Worm (Caenorhabditis elegans) whole organism, L1 larva: ENCODE data around the gene faah-1.

Experiments used
- C04F5.9 ChIP-seq: sonication (generic microtip); optimal IDR thresholded peaks from 2 replicates; lab custom pipeline; 2016; ENCODE audit warnings: missing genetic modification characterization, missing compliant biosample characterization
- C16A3.4 ChIP-seq: fragments of 150-350 bp; optimal IDR thresholded peaks from 2 replicates; lab custom pipeline; 2014; ENCODE audit warnings: missing biosample characterization, missing genetic modification characterization
- C34B4.2 ChIP-seq: sonication (generic microtip); optimal IDR thresholded peaks from 2 replicates; lab custom pipeline; 2017; ENCODE audit warnings: mild to moderate bottlenecking, missing genetic modification characterization, missing compliant biosample characterization
- F16B12.6 ChIP-seq: fragments of 150-350 bp; optimal IDR thresholded peaks from 2 replicates; lab custom pipeline; 2014; ENCODE audit warnings: missing biosample characterization, missing genetic modification characterization
- Y116A8C.19 ChIP-seq: sonication (generic microtip); optimal IDR thresholded peaks from 2 replicates; lab custom pipeline; 2016; ENCODE audit warnings: missing compliant biosample characterization, missing genetic modification characterization, borderline replicate concordance
- aha-1 ChIP-seq: fragments of 150-350 bp; optimal IDR thresholded peaks from 2 replicates; lab custom pipeline; 2014; ENCODE audit warnings: missing biosample characterization, missing genetic modification characterization
- aly-2 ChIP-seq: fragments of 150-350 bp; optimal IDR thresholded peaks from 2 replicates; lab custom pipeline; 2014; ENCODE audit warnings: missing biosample characterization, missing genetic modification characterization
- blmp-1 ChIP-seq: fragments of 150-350 bp; optimal IDR thresholded peaks from 2 replicates; lab custom pipeline; 2014; ENCODE audit warnings: missing biosample characterization, missing genetic modification characterization
- ceh-63 ChIP-seq: fragments of 200-800 bp; sonication (Bioruptor generic); optimal IDR thresholded peaks from 2 replicates; lab custom pipeline; 2018; ENCODE audit warnings: mild to moderate bottlenecking, missing genetic modification characterization, missing compliant biosample characterization
- ceh-82 ChIP-seq, 3 experiments: fragments of 150-350 bp in 1 of 3; sonication (generic microtip) in 2 of 3; optimal IDR thresholded peaks; 2 replicates each; lab custom pipeline; 2014 to 2017; ENCODE audit warnings: missing biosample characterization in 3 of 3, missing genetic modification characterization in 3 of 3
- ceh-88 ChIP-seq: fragments of 200-800 bp; sonication (Bioruptor generic); IDR thresholded peaks from 2 replicates; pipeline ENCODE4 v1.3.6; 2022; ENCODE audit warnings: missing genetic modification characterization, missing compliant biosample characterization
- dpl-1 ChIP-seq, 3 experiments: fragments of 150-350 bp in 2 of 3; sonication (generic microtip) in 1 of 3; optimal IDR thresholded peaks; 2 replicates each; lab custom pipeline; 2014 to 2017; ENCODE audit warnings: missing biosample characterization in 3 of 3, missing genetic modification characterization in 3 of 3, missing genetic modification reagents in 3 of 3
- dsc-1 ChIP-seq: sonication (generic microtip); optimal IDR thresholded peaks from 2 replicates; lab custom pipeline; 2016; ENCODE audit warnings: mild to moderate bottlenecking, missing genetic modification characterization, missing compliant biosample characterization
- efl-1 ChIP-seq, 4 experiments: fragments of 150-350 bp; optimal IDR thresholded peaks in 3 of 4; peaks in 1 of 4; 1 replicate in 1 of 4; 2 replicates in 3 of 4; lab custom pipeline; 2014; ENCODE audit warnings: missing biosample characterization in 2 of 4, missing genetic modification characterization in 2 of 4, missing genetic modification reagents in 2 of 4
- efl-3 ChIP-seq: fragments of 200-800 bp; sonication (Bioruptor generic); optimal IDR thresholded peaks from 2 replicates; lab custom pipeline; 2018; ENCODE audit warnings: mild to moderate bottlenecking, missing genetic modification characterization, missing compliant biosample characterization
- egl-13 ChIP-seq: sonication (generic microtip); optimal IDR thresholded peaks from 2 replicates; lab custom pipeline; 2016; ENCODE audit warnings: missing genotype, missing genetic modification reagents, missing genetic modification characterization, missing compliant biosample characterization
- egl-27 ChIP-seq, 2 experiments: fragments of 150-350 bp in 1 of 2; sonication (generic microtip); optimal IDR thresholded peaks; 3 replicates each; lab custom pipeline; 2017 to 2018; ENCODE audit warnings: missing biosample characterization in 2 of 2, missing genetic modification characterization in 2 of 2, missing genetic modification reagents in 2 of 2
- fkh-4 ChIP-seq: sonication (generic microtip); optimal IDR thresholded peaks from 2 replicates; lab custom pipeline; 2016; ENCODE audit warnings: missing compliant biosample characterization, missing genetic modification characterization, borderline replicate concordance
- fkh-8 ChIP-seq: sonication (generic microtip); optimal IDR thresholded peaks from 2 replicates; lab custom pipeline; 2016; ENCODE audit warnings: mild to moderate bottlenecking, missing genetic modification characterization, missing compliant biosample characterization
- fos-1 ChIP-seq: fragments of 150-350 bp; optimal IDR thresholded peaks from 2 replicates; lab custom pipeline; 2014; ENCODE audit warnings: missing biosample characterization, missing genetic modification characterization
- grh-1 ChIP-seq: fragments of 200-800 bp; sonication (Bioruptor generic); IDR thresholded peaks from 2 replicates; pipeline ENCODE4 v1.3.6; 2022; ENCODE audit warnings: missing genetic modification reagents, missing genetic modification characterization, missing compliant biosample characterization
- hlh-17 ChIP-seq: fragments of 200-800 bp; sonication (Bioruptor generic); optimal IDR thresholded peaks from 2 replicates; lab custom pipeline; 2018; ENCODE audit warnings: missing genetic modification characterization, mild to moderate bottlenecking, missing compliant biosample characterization, moderate library complexity, borderline replicate concordance
- hlh-4 ChIP-seq: sonication (generic microtip); optimal IDR thresholded peaks from 2 replicates; lab custom pipeline; 2016; ENCODE audit warnings: mild to moderate bottlenecking, missing genetic modification characterization, missing compliant biosample characterization
- hpl-2 ChIP-seq: fragments of 150-350 bp; optimal IDR thresholded peaks from 2 replicates; lab custom pipeline; 2014; ENCODE audit warnings: missing biosample characterization, missing genetic modification reagents, missing genetic modification characterization
- lin-13 ChIP-seq: fragments of 150-350 bp; optimal IDR thresholded peaks from 2 replicates; lab custom pipeline; 2014; ENCODE audit warnings: missing biosample characterization, missing genetic modification reagents, missing genetic modification characterization
- lin-14 ChIP-seq: fragments of 200-800 bp; sonication (Bioruptor generic); optimal IDR thresholded peaks from 2 replicates; lab custom pipeline; 2018; ENCODE audit warnings: mild to moderate bottlenecking, missing genetic modification characterization, moderate library complexity, missing compliant biosample characterization
- lin-15B ChIP-seq: fragments of 150-350 bp; sonication (generic microtip); optimal IDR thresholded peaks from 3 replicates; lab custom pipeline; 2014; ENCODE audit warnings: missing biosample characterization, missing genetic modification characterization
- lin-35 ChIP-seq, 2 experiments: fragments of 150-350 bp; optimal IDR thresholded peaks; 2 replicates each; lab custom pipeline; 2014; ENCODE audit warnings: missing biosample characterization in 2 of 2, missing genetic modification characterization in 2 of 2, missing genetic modification reagents in 2 of 2
- lir-3 ChIP-seq: sonication (generic microtip); optimal IDR thresholded peaks from 2 replicates; lab custom pipeline; 2016; ENCODE audit warnings: mild to moderate bottlenecking, missing genetic modification characterization, moderate library complexity, missing compliant biosample characterization; ENCODE audit not compliant: poor library complexity
- lsy-2 ChIP-seq, 2 experiments: fragments of 150-350 bp; optimal IDR thresholded peaks; 2 replicates each; lab custom pipeline; 2014; ENCODE audit warnings: missing biosample characterization in 2 of 2, missing genetic modification characterization in 2 of 2
- mef-2 ChIP-seq: fragments of 150-350 bp; optimal IDR thresholded peaks from 2 replicates; lab custom pipeline; 2014; ENCODE audit warnings: missing biosample characterization, missing genetic modification characterization
- nhr-11 ChIP-seq: fragments of 150-350 bp; optimal IDR thresholded peaks from 2 replicates; lab custom pipeline; 2014; ENCODE audit warnings: missing biosample characterization, missing genetic modification characterization
- nhr-12 ChIP-seq: sonication (generic microtip); optimal IDR thresholded peaks from 2 replicates; lab custom pipeline; 2017; ENCODE audit warnings: missing biosample characterization, missing genetic modification characterization
- nhr-20 ChIP-seq: sonication (generic microtip); optimal IDR thresholded peaks from 2 replicates; lab custom pipeline; 2016; ENCODE audit warnings: mild to moderate bottlenecking, missing genetic modification characterization, missing compliant biosample characterization
- nhr-237 ChIP-seq: fragments of 150-350 bp; optimal IDR thresholded peaks from 2 replicates; lab custom pipeline; 2014; ENCODE audit warnings: missing biosample characterization, missing genetic modification characterization
- nhr-47 ChIP-seq: sonication (generic microtip); optimal IDR thresholded peaks from 2 replicates; lab custom pipeline; 2016; ENCODE audit warnings: mild to moderate bottlenecking, missing genetic modification characterization, moderate library complexity, missing compliant biosample characterization
- nhr-76 ChIP-seq: sonication (generic microtip); optimal IDR thresholded peaks from 2 replicates; lab custom pipeline; 2017; ENCODE audit warnings: missing biosample characterization, missing genetic modification characterization
- nhr-77 ChIP-seq: fragments of 150-350 bp; optimal IDR thresholded peaks from 2 replicates; lab custom pipeline; 2014; ENCODE audit warnings: missing biosample characterization, missing genetic modification characterization
- nhr-84 ChIP-seq: sonication (generic microtip); optimal IDR thresholded peaks from 2 replicates; lab custom pipeline; 2017; ENCODE audit warnings: missing biosample characterization, missing genetic modification characterization
- pax-3 ChIP-seq: fragments of 200-800 bp; sonication (Bioruptor generic); optimal IDR thresholded peaks from 2 replicates; lab custom pipeline; 2018; ENCODE audit warnings: mild to moderate bottlenecking, missing genetic modification characterization, moderate library complexity, missing compliant biosample characterization
- pqm-1 ChIP-seq: sonication (generic microtip); optimal IDR thresholded peaks from 3 replicates; lab custom pipeline; 2017; ENCODE audit warnings: missing biosample characterization, missing genetic modification characterization
- rnt-1 ChIP-seq: sonication (generic microtip); optimal IDR thresholded peaks from 2 replicates; lab custom pipeline; 2016; ENCODE audit warnings: mild to moderate bottlenecking, missing genetic modification characterization, moderate library complexity, missing compliant biosample characterization
- snu-23 ChIP-seq: sonication (generic microtip); optimal IDR thresholded peaks from 2 replicates; lab custom pipeline; 2016; ENCODE audit warnings: missing genetic modification characterization, missing compliant biosample characterization
- sox-4 ChIP-seq: sonication (generic microtip); optimal IDR thresholded peaks from 2 replicates; lab custom pipeline; 2016; ENCODE audit warnings: missing genetic modification characterization, missing compliant biosample characterization
- swsn-7 ChIP-seq: sonication (generic microtip); optimal IDR thresholded peaks from 2 replicates; lab custom pipeline; 2016; ENCODE audit warnings: missing genetic modification characterization, missing compliant biosample characterization
- unc-130 ChIP-seq: fragments of 150-350 bp; optimal IDR thresholded peaks from 2 replicates; lab custom pipeline; 2017; ENCODE audit warnings: missing biosample characterization, missing genetic modification characterization, inconsistent platforms
- unc-30 ChIP-seq: sonication (generic microtip); optimal IDR thresholded peaks from 2 replicates; lab custom pipeline; 2017; ENCODE audit warnings: missing biosample characterization, missing genetic modification characterization
- unc-98 ChIP-seq: fragments of 200-800 bp; sonication (Bioruptor generic); IDR thresholded peaks from 2 replicates; pipeline ENCODE4 v1.3.6; 2022; ENCODE audit warnings: missing genetic modification characterization, missing compliant biosample characterization
- vab-15 ChIP-seq: sonication (generic microtip); optimal IDR thresholded peaks from 2 replicates; lab custom pipeline; 2017; ENCODE audit warnings: missing genotype, mild to moderate bottlenecking, missing genetic modification characterization, missing compliant biosample characterization
- xbp-1 ChIP-seq: sonication (generic microtip); optimal IDR thresholded peaks from 2 replicates; lab custom pipeline; 2016; ENCODE audit warnings: missing genetic modification characterization, missing compliant biosample characterization
- zag-1 ChIP-seq: fragments of 150-350 bp; optimal IDR thresholded peaks from 2 replicates; lab custom pipeline; 2014; ENCODE audit warnings: missing biosample characterization, missing genetic modification characterization
- zip-4 ChIP-seq: fragments of 200-800 bp; sonication (Bioruptor generic); optimal IDR thresholded peaks from 2 replicates; lab custom pipeline; 2018; ENCODE audit warnings: mild to moderate bottlenecking, missing genetic modification characterization, moderate library complexity, missing compliant biosample characterization

Gene faah-1

ce11 chrIV:8112646-8113045 is 46.5 kb upstream of the faah-1 start:
- TF ChIP-seq efl-3 (GFP tag; lab: Kevin White, UChicago) (no peak), unc-30 (tag; lab: Kevin White, UChicago) (no peak), ceh-88 (no peak), unc-130 (tag; lab: Kevin White, UChicago) (peak; percentile 53), nhr-20 (tag; lab: Kevin White, UChicago) (no peak), C04F5.9 (tag; lab: Kevin White, UChicago) (no peak), sox-4 (tag; lab: Kevin White, UChicago) (no peak), aly-2 (no peak), nhr-12 (tag; lab: Kevin White, UChicago) (no peak), swsn-7 (tag; lab: Kevin White, UChicago) (no peak), C16A3.4 (tag; lab: Kevin White, UChicago) (peak; percentile 11), C34B4.2 (tag; lab: Kevin White, UChicago) (no peak), nhr-84 (tag; lab: Kevin White, UChicago) (no peak), zip-4 (GFP tag; lab: Kevin White, UChicago) (no peak), nhr-47 (tag; lab: Kevin White, UChicago) (no peak), Y116A8C.19 (tag; lab: Kevin White, UChicago) (no peak), F16B12.6 (tag; lab: Kevin White, UChicago) (peak; percentile 81), blmp-1 (tag; lab: Kevin White, UChicago) (peak; percentile 25), lin-35 (GFP tag; optimal IDR thresholded peaks at IDR 0.05; lab: Kevin White, UChicago) (peak; percentile 67 to 86), ceh-63 (GFP tag; lab: Kevin White, UChicago) (no peak), lsy-2 (tag; optimal IDR thresholded peaks at IDR 0.05; lab: Kevin White, UChicago) (peak in 1 of 2 experiments; percentile 18), egl-27 (tag; optimal IDR thresholded peaks at IDR 0.05; lab: Kevin White, UChicago) (no peak), rnt-1 (tag; lab: Kevin White, UChicago) (no peak), ceh-82 (tag; optimal IDR thresholded peaks at IDR 0.05; lab: Kevin White, UChicago) (peak in 1 of 3 experiments; percentile 7), lin-15B (tag; lab: Kevin White, UChicago) (no peak), hlh-17 (GFP tag; lab: Kevin White, UChicago) (no peak), lir-3 (tag; lab: Kevin White, UChicago) (no peak), fos-1 (tag; lab: Kevin White, UChicago) (no peak), efl-1 (optimal IDR thresholded peaks at IDR 0.05; lab: Kevin White, UChicago) (peak in 1 of 2 experiments; percentile 72), efl-1 (GFP tag; optimal IDR thresholded peaks at IDR 0.05 in 1 of 2; lab: Kevin White, UChicago) (peak; percentile 81 to 98), mef-2 (tag; lab: Kevin White, UChicago) (no peak), pax-3 (tag; lab: Kevin White, UChicago) (no peak), zag-1 (no peak), pqm-1 (no peak), nhr-11 (tag; lab: Kevin White, UChicago) (no peak), nhr-76 (no peak), grh-1 (no peak), nhr-77 (tag; lab: Kevin White, UChicago) (no peak), dpl-1 (GFP tag; optimal IDR thresholded peaks at IDR 0.05; lab: Kevin White, UChicago) (peak; percentile 48 to 85 (median 77)), unc-98 (GFP tag; lab: Robert Waterston, UW) (no peak), vab-15 (peak; percentile 17), dsc-1 (tag; lab: Kevin White, UChicago) (no peak)

ce11 chrIV:8113161-8113560 is 46.0 kb upstream of the faah-1 start, which contains the start of gene Y42H9AR.1:
Gene Y42H9AR.1, plus strand, starts transcription at chrIV:8113393.
- TF ChIP-seq swsn-7 (tag; lab: Kevin White, UChicago) = no peak
- TF ChIP-seq lin-13 (GFP tag; lab: Kevin White, UChicago) = no peak
- no peak for TF ChIP-seq Y116A8C.19 (tag; lab: Kevin White, UChicago)
- no peak for TF ChIP-seq hlh-4 (tag; lab: Kevin White, UChicago)
- TF ChIP-seq egl-13 (tag; lab: Kevin White, UChicago) = no peak
- no peak for TF ChIP-seq hlh-17 (GFP tag; lab: Kevin White, UChicago)
- TF ChIP-seq zag-1 = no peak
- peak in 1 of 2 experiments; percentile 37 for TF ChIP-seq lsy-2 (tag; optimal IDR thresholded peaks at IDR 0.05; lab: Kevin White, UChicago)
- peak; percentile 2 for TF ChIP-seq snu-23
- TF ChIP-seq xbp-1 = peak; percentile 49
- TF ChIP-seq nhr-237 (tag; lab: Kevin White, UChicago) = no peak
- no peak for TF ChIP-seq fkh-8
- TF ChIP-seq fkh-4 (tag; lab: Kevin White, UChicago) = no peak
- peak; percentile 15 for TF ChIP-seq nhr-47 (tag; lab: Kevin White, UChicago)
- TF ChIP-seq lin-14 (GFP tag; lab: Kevin White, UChicago) = no peak
- TF ChIP-seq pax-3 (tag; lab: Kevin White, UChicago) = no peak
- no peak for TF ChIP-seq ceh-82 (tag; optimal IDR thresholded peaks at IDR 0.05; lab: Kevin White, UChicago)
- no peak for TF ChIP-seq aha-1 (tag; lab: Kevin White, UChicago)
- no peak for TF ChIP-seq hpl-2
